Worm (Caenorhabditis elegans) whole organism, L2 larva: ENCODE data around the gene sel-11.
A peak's percentile ranks its signal among the peaks of the same experiment; 100 is the strongest.

Experiments used
- C34F6.9 ChIP-seq: fragments of 150-350 bp; optimal IDR thresholded peaks from 2 replicates; lab custom pipeline; 2014; ENCODE audit warnings: missing biosample characterization, missing genetic modification characterization
- F13H6.1 ChIP-seq: sonication (generic microtip); optimal IDR thresholded peaks from 2 replicates; lab custom pipeline; 2016; ENCODE audit warnings: missing genetic modification characterization, missing compliant biosample characterization
- Y55F3AM.14 ChIP-seq: fragments of 200-800 bp; sonication (Bioruptor generic); optimal IDR thresholded peaks from 2 replicates; lab custom pipeline; 2018; ENCODE audit warnings: mild to moderate bottlenecking, missing genetic modification characterization, missing compliant biosample characterization
- ZK546.5 ChIP-seq: sonication (generic microtip); optimal IDR thresholded peaks from 2 replicates; lab custom pipeline; 2017; ENCODE audit warnings: missing biosample characterization, missing genetic modification characterization
- alr-1 ChIP-seq: fragments of 150-350 bp; optimal IDR thresholded peaks from 2 replicates; lab custom pipeline; 2014; ENCODE audit warnings: missing biosample characterization, missing genetic modification characterization
- aly-2 ChIP-seq: fragments of 150-350 bp; optimal IDR thresholded peaks from 2 replicates; lab custom pipeline; 2014; ENCODE audit warnings: missing biosample characterization, missing genetic modification characterization
- ama-1 ChIP-seq: fragments of 150-350 bp; optimal IDR thresholded peaks from 2 replicates; lab custom pipeline; 2018; ENCODE audit warnings: inconsistent platforms
- blmp-1 ChIP-seq: sonication (generic microtip); optimal IDR thresholded peaks from 2 replicates; lab custom pipeline; 2017; ENCODE audit warnings: missing genetic modification characterization, mild to moderate bottlenecking, missing compliant biosample characterization, antibody characterized with exemption, moderate library complexity; ENCODE audit not compliant: insufficient read depth
- ceh-16 ChIP-seq: fragments of 150-350 bp; optimal IDR thresholded peaks from 2 replicates; lab custom pipeline; 2014; ENCODE audit warnings: missing biosample characterization, missing genetic modification characterization
- crh-2 ChIP-seq: sonication (generic microtip); optimal IDR thresholded peaks from 2 replicates; lab custom pipeline; 2017; ENCODE audit warnings: missing biosample characterization, missing genetic modification characterization
- egl-27 ChIP-seq: sonication (generic microtip); optimal IDR thresholded peaks from 3 replicates; lab custom pipeline; 2017; ENCODE audit warnings: missing biosample characterization, missing genetic modification reagents, missing genetic modification characterization
- elt-1 ChIP-seq: fragments of 150-350 bp; optimal IDR thresholded peaks from 2 replicates; lab custom pipeline; 2014; ENCODE audit warnings: missing biosample characterization, missing genetic modification characterization
- elt-3 ChIP-seq: sonication (generic microtip); optimal IDR thresholded peaks from 2 replicates; lab custom pipeline; 2017; ENCODE audit warnings: missing biosample characterization, missing genetic modification characterization
- gmeb-1 ChIP-seq: fragments of 150-350 bp; optimal IDR thresholded peaks from 2 replicates; lab custom pipeline; 2014; ENCODE audit warnings: missing biosample characterization, missing genetic modification characterization
- lin-13 ChIP-seq: fragments of 150-350 bp; optimal IDR thresholded peaks from 2 replicates; lab custom pipeline; 2014; ENCODE audit warnings: missing biosample characterization, missing genetic modification reagents, missing genetic modification characterization
- lin-39 ChIP-seq: fragments of 150-350 bp; optimal IDR thresholded peaks from 2 replicates; lab custom pipeline; 2014; ENCODE audit warnings: missing biosample characterization, missing genetic modification reagents, missing genetic modification characterization
- lsy-2 ChIP-seq, 2 experiments: fragments of 150-350 bp in 1 of 2; sonication (generic microtip) in 1 of 2; optimal IDR thresholded peaks; 2 replicates each; lab custom pipeline; 2014 to 2017; ENCODE audit warnings: missing biosample characterization in 2 of 2, missing genetic modification characterization in 2 of 2
- mdl-1 ChIP-seq, 2 experiments: fragments of 150-350 bp in 1 of 2; sonication (generic microtip) in 1 of 2; optimal IDR thresholded peaks; 2 replicates each; lab custom pipeline; 2017; ENCODE audit warnings: missing biosample characterization in 2 of 2, missing genetic modification characterization in 2 of 2
- nhr-10 ChIP-seq: sonication (generic microtip); optimal IDR thresholded peaks from 2 replicates; lab custom pipeline; 2017; ENCODE audit warnings: missing biosample characterization, missing genetic modification characterization
- nhr-11 ChIP-seq: fragments of 150-350 bp; optimal IDR thresholded peaks from 2 replicates; lab custom pipeline; 2014; ENCODE audit warnings: missing biosample characterization, missing genetic modification characterization
- nhr-12 ChIP-seq: fragments of 150-350 bp; optimal IDR thresholded peaks from 2 replicates; lab custom pipeline; 2014; ENCODE audit warnings: missing biosample characterization, missing genetic modification characterization
- nhr-129 ChIP-seq: fragments of 150-350 bp; optimal IDR thresholded peaks from 2 replicates; lab custom pipeline; 2014; ENCODE audit warnings: missing biosample characterization, missing genetic modification characterization
- nhr-21 ChIP-seq: fragments of 150-350 bp; optimal IDR thresholded peaks from 2 replicates; lab custom pipeline; 2014; ENCODE audit warnings: missing biosample characterization, missing genetic modification characterization
- nhr-237 ChIP-seq: fragments of 150-350 bp; optimal IDR thresholded peaks from 2 replicates; lab custom pipeline; 2014; ENCODE audit warnings: missing biosample characterization, missing genetic modification characterization
- nhr-25 ChIP-seq: fragments of 150-350 bp; sonication (generic microtip); optimal IDR thresholded peaks from 3 replicates; lab custom pipeline; 2014; ENCODE audit warnings: missing biosample characterization, missing genetic modification characterization
- nhr-6 ChIP-seq: fragments of 150-350 bp; optimal IDR thresholded peaks from 2 replicates; lab custom pipeline; 2014; ENCODE audit warnings: missing biosample characterization, missing genetic modification characterization
- nhr-77 ChIP-seq: fragments of 150-350 bp; optimal IDR thresholded peaks from 2 replicates; lab custom pipeline; 2014; ENCODE audit warnings: missing biosample characterization, missing genetic modification characterization
- peb-1 ChIP-seq: fragments of 150-350 bp; optimal IDR thresholded peaks from 2 replicates; lab custom pipeline; 2014; ENCODE audit warnings: missing biosample characterization, missing genetic modification characterization
- sem-4 ChIP-seq: fragments of 150-350 bp; optimal IDR thresholded peaks from 2 replicates; lab custom pipeline; 2014; ENCODE audit warnings: missing biosample characterization, missing genetic modification reagents, missing genetic modification characterization
- skn-1 ChIP-seq: sonication (generic microtip); optimal IDR thresholded peaks from 2 replicates; lab custom pipeline; 2017; ENCODE audit warnings: missing biosample characterization, missing genetic modification characterization
- sma-3 ChIP-seq: sonication (generic microtip); optimal IDR thresholded peaks from 2 replicates; lab custom pipeline; 2016; ENCODE audit warnings: missing genetic modification reagents, missing genetic modification characterization, missing compliant biosample characterization
- sma-9 ChIP-seq, 2 experiments: fragments of 150-350 bp in 1 of 2; sonication (generic microtip) in 1 of 2; optimal IDR thresholded peaks; 2 replicates each; lab custom pipeline; 2014 to 2016; ENCODE audit warnings: missing genetic modification characterization in 2 of 2, mild to moderate bottlenecking in 1 of 2, missing biosample characterization in 1 of 2, missing compliant biosample characterization in 1 of 2, missing genetic modification reagents in 1 of 2, moderate library complexity in 1 of 2
- unc-39 ChIP-seq: fragments of 150-350 bp; optimal IDR thresholded peaks from 2 replicates; lab custom pipeline; 2014; ENCODE audit warnings: missing biosample characterization, missing genetic modification characterization
- unc-55 ChIP-seq: fragments of 150-350 bp; sonication (generic microtip); optimal IDR thresholded peaks from 3 replicates; lab custom pipeline; 2014; ENCODE audit warnings: missing biosample characterization, missing genetic modification reagents, missing genetic modification characterization
- unc-62 ChIP-seq: fragments of 150-350 bp; optimal IDR thresholded peaks from 2 replicates; lab custom pipeline; 2014; ENCODE audit warnings: missing biosample characterization, missing genetic modification reagents, missing genetic modification characterization
- zag-1 ChIP-seq: fragments of 150-350 bp; optimal IDR thresholded peaks from 2 replicates; lab custom pipeline; 2014; ENCODE audit warnings: missing biosample characterization, missing genetic modification characterization

sel-11 gene

ce11 chrV:11796343-11796742 lies 29.2 kb downstream of the sel-11 start:
- TF ChIP-seq nhr-12 (tag; lab: Kevin White, UChicago) (no peak), elt-3 (tag; lab: Kevin White, UChicago) (no peak), skn-1 (tag; lab: Kevin White, UChicago) (no peak), blmp-1 (peak; percentile 2), nhr-237 (no peak), sma-3 (GFP tag; lab: Kevin White, UChicago) (peak; percentile 17), nhr-11 (tag; lab: Kevin White, UChicago) (no peak), nhr-25 (tag; lab: Kevin White, UChicago) (peak; percentile 53), sma-9 (GFP tag; optimal IDR thresholded peaks at IDR 0.05; lab: Kevin White, UChicago) (peak; percentile 81), sma-9 (tag; optimal IDR thresholded peaks at IDR 0.05; lab: Kevin White, UChicago) (no peak), crh-2 (tag; lab: Kevin White, UChicago) (peak; percentile 8), ZK546.5 (tag; lab: Kevin White, UChicago) (no peak), egl-27 (no peak), mdl-1 (tag; optimal IDR thresholded peaks at IDR 0.05; lab: Kevin White, UChicago) (no peak), nhr-21 (tag; lab: Kevin White, UChicago) (peak; percentile 13), elt-1 (tag; lab: Kevin White, UChicago) (no peak), zag-1 (no peak)
- TF ChIP-seq, all 48 proteins: peak for 6

- TF ChIP-seq zag-1 (no peak), sma-3 (GFP tag; lab: Kevin White, UChicago) (peak; percentile 13), unc-39 (tag; lab: Kevin White, UChicago) (no peak), blmp-1 (peak; percentile 50), peb-1 (no peak), nhr-25 (tag; lab: Kevin White, UChicago) (peak; percentile 68), ama-1 (lab: Kevin White, UChicago) (no peak), aly-2 (no peak), lin-39 (tag; lab: Kevin White, UChicago) (no peak), nhr-21 (tag; lab: Kevin White, UChicago) (peak; percentile 24), sma-9 (GFP tag; optimal IDR thresholded peaks at IDR 0.05; lab: Kevin White, UChicago) (peak; percentile 70), sma-9 (tag; optimal IDR thresholded peaks at IDR 0.05; lab: Kevin White, UChicago) (no peak), crh-2 (tag; lab: Kevin White, UChicago) (peak; percentile 6)
- TF ChIP-seq, all 48 proteins: peak for 6
These were observed 30.2 kb downstream of the sel-11 start for ce11 chrV:11797272-11797855.

DNA sequence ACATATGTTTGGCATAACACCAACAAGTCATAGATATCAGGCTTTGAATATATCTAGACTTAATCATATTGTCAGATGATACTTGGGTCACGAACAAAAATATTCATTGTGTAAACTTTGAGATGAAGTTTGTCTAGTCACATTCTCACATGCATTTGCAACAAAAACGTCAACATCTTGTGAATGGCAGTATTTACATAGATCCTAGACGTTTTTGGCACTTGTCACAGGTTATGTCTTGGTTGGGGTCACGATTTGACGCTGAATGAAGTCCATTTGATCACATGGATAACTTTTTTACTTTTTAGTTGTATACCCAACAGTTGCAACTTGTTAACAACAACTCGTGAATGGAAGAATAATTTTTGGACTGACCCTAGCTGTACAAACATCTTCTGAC lies 31.2 kb downstream of the sel-11 start:
- TF ChIP-seq nhr-129 (peak; percentile 49), zag-1 (no peak)

DNA sequence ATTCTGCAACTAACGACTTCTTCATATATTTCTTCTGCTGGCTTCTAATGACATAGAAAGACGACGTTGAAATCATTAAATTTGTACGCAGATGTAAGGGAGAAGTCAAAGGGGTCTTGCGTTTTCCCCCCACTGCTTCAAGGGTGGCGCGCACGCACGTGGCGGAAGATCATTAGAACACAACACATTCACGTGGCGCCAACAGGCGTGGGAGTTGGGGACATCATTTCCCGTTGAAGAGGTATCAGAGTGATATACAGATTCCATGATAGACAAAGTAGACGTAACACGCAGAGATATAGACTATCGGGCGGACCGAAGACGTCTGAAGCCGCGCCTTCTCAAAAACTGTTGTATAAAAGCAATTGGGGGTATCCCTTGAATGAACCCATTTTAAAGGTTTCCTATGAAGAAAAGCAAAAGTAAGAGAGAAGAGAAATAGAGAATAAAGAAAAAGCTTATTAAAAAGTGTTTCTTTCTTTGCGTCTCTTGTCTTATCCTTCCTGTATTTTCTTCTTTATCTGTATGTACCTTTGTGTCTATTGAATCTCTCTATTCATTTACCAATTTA lies 32.2 kb downstream of the sel-11 start:
- TF ChIP-seq unc-55 (GFP tag; lab: Kevin White, UChicago): no peak
- peak; percentile 96 for TF ChIP-seq nhr-25 (tag; lab: Kevin White, UChicago)
- peak in 1 of 2 experiments; percentile 51 for TF ChIP-seq lsy-2 (tag; optimal IDR thresholded peaks at IDR 0.05; lab: Kevin White, UChicago)
- no peak for TF ChIP-seq zag-1
- peak; percentile 82 for TF ChIP-seq Y55F3AM.14 (GFP tag; lab: Kevin White, UChicago)
- peak; percentile 97 for TF ChIP-seq sma-3 (GFP tag; lab: Kevin White, UChicago)
- TF ChIP-seq nhr-21 (tag; lab: Kevin White, UChicago): peak; percentile 98
- TF ChIP-seq alr-1 (tag; lab: Kevin White, UChicago): no peak
- peak; percentile 83 for TF ChIP-seq F13H6.1 (tag; lab: Kevin White, UChicago)
- TF ChIP-seq sem-4 (tag; lab: Kevin White, UChicago): peak; percentile 82
- no peak for TF ChIP-seq C34F6.9 (tag; lab: Kevin White, UChicago)
- peak; percentile 65 for TF ChIP-seq crh-2 (tag; lab: Kevin White, UChicago)
- TF ChIP-seq elt-1 (tag; lab: Kevin White, UChicago): no peak
- no peak for TF ChIP-seq ama-1 (lab: Kevin White, UChicago)
- TF ChIP-seq nhr-77 (tag; lab: Kevin White, UChicago): no peak
- peak; percentile 95 for TF ChIP-seq blmp-1
- TF ChIP-seq nhr-6 (tag; lab: Kevin White, UChicago): no peak
- no peak for TF ChIP-seq ceh-16
- TF ChIP-seq gmeb-1 (tag; lab: Kevin White, UChicago): peak; percentile 36
- peak; percentile 59 for TF ChIP-seq egl-27
- TF ChIP-seq mdl-1 (tag; optimal IDR thresholded peaks at IDR 0.05; lab: Kevin White, UChicago): peak; percentile 92 to 93
- no peak for TF ChIP-seq lin-13 (GFP tag; lab: Kevin White, UChicago)
- TF ChIP-seq lin-39 (tag; lab: Kevin White, UChicago): no peak
- TF ChIP-seq unc-62 (GFP tag; lab: Kevin White, UChicago): no peak
- TF ChIP-seq nhr-10: no peak
- TF ChIP-seq nhr-129: peak; percentile 14
- TF ChIP-seq sma-9 (GFP tag; optimal IDR thresholded peaks at IDR 0.05; lab: Kevin White, UChicago): peak; percentile 99
- TF ChIP-seq sma-9 (tag; optimal IDR thresholded peaks at IDR 0.05; lab: Kevin White, UChicago): peak; percentile 42
